Worm (Caenorhabditis elegans) whole organism, young adult: ENCODE data around the gene twk-3.

Experiments used
- B0035.1 ChIP-seq: sonication (generic microtip); optimal IDR thresholded peaks from 2 replicates; lab custom pipeline; 2016; ENCODE audit warnings: missing genetic modification characterization, mild to moderate bottlenecking, missing compliant biosample characterization, missing genotype, missing genetic modification reagents
- Y79H2A.3 ChIP-seq: fragments of 200-800 bp; sonication (Bioruptor generic); conservative IDR thresholded peaks from 2 replicates; pipeline ENCODE4 v1.3.6; 2022; ENCODE audit warnings: missing genetic modification reagents, missing genetic modification characterization, missing compliant biosample characterization
- ZK185.1 ChIP-seq: sonication (generic microtip); optimal IDR thresholded peaks from 2 replicates; lab custom pipeline; 2016; ENCODE audit warnings: mild to moderate bottlenecking, missing genetic modification characterization, missing compliant biosample characterization; ENCODE audit not compliant: poor library complexity, severe bottlenecking
- ama-1 ChIP-seq, 3 experiments: fragments of 150-350 bp in 1 of 3; sonication (generic microtip) in 2 of 3; optimal IDR thresholded peaks; 2 replicates each; lab custom pipeline; 2014 to 2018; ENCODE audit warnings: missing biosample characterization in 2 of 3, missing genetic modification characterization in 2 of 3, missing genetic modification reagents in 2 of 3
- dpff-1 ChIP-seq: sonication (generic microtip); optimal IDR thresholded peaks from 2 replicates; lab custom pipeline; 2017; ENCODE audit warnings: mild to moderate bottlenecking, missing genetic modification characterization, missing compliant biosample characterization
- fkh-3 ChIP-seq: sonication (generic microtip); optimal IDR thresholded peaks from 2 replicates; lab custom pipeline; 2016; ENCODE audit warnings: mild to moderate bottlenecking, missing genetic modification characterization, missing compliant biosample characterization
- hrde-1 ChIP-seq: sonication (generic microtip); optimal IDR thresholded peaks from 2 replicates; lab custom pipeline; 2016; ENCODE audit warnings: missing genetic modification characterization, mild to moderate bottlenecking, missing compliant biosample characterization, moderate library complexity, missing genotype, missing genetic modification reagents, borderline replicate concordance
- lir-1 ChIP-seq: fragments of 200-800 bp; sonication (Bioruptor generic); conservative IDR thresholded peaks from 2 replicates; pipeline ENCODE4 v1.3.6; 2022; ENCODE audit warnings: missing genetic modification reagents, missing genetic modification characterization, missing compliant biosample characterization
- madf-6 ChIP-seq: fragments of 200-800 bp; sonication (Bioruptor generic); IDR thresholded peaks from 2 replicates; pipeline ENCODE4 v1.3.6; 2022; ENCODE audit warnings: missing genetic modification reagents, missing genetic modification characterization, missing compliant biosample characterization
- nfyb-1 ChIP-seq: fragments of 200-800 bp; sonication (Bioruptor generic); IDR thresholded peaks from 2 replicates; pipeline ENCODE4 v1.3.6; 2022; ENCODE audit warnings: missing genetic modification reagents, missing genetic modification characterization, missing compliant biosample characterization
- nhr-90 ChIP-seq: sonication (generic microtip); optimal IDR thresholded peaks from 2 replicates; lab custom pipeline; 2016; ENCODE audit warnings: missing genotype, mild to moderate bottlenecking, missing genetic modification characterization, missing compliant biosample characterization
- pbrm-1 ChIP-seq: fragments of 200-800 bp; sonication (Bioruptor generic); IDR thresholded peaks from 2 replicates; pipeline ENCODE4 v1.3.6; 2022; ENCODE audit warnings: missing genetic modification reagents, missing genetic modification characterization, missing compliant biosample characterization
- unc-62 ChIP-seq: fragments of 150-350 bp; optimal IDR thresholded peaks from 2 replicates; lab custom pipeline; 2014; ENCODE audit warnings: missing biosample characterization, missing genetic modification reagents, missing genetic modification characterization
- ztf-26 ChIP-seq: sonication (generic microtip); optimal IDR thresholded peaks from 2 replicates; lab custom pipeline; 2017; ENCODE audit warnings: missing genetic modification characterization, missing compliant biosample characterization

DNA sequence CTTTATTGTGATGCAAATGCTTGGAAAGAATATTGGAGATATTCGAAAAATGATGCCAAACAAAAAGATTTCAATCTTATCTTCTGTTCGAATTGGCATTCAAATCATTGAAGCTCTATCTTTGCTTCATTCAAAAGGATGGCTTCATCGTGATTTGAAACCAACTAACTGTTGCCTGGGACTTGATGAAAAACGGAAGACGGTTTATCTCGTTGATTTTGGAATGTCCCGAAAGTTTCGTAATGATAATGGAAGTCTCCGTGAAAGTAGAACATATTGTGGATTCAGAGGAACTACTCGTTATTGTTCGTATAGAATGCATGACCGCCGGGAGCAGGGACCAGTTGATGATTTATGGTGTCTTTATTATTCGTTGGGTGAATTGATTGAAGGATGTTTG is 38.4 kb downstream of the twk-3 start:
- no peak for TF ChIP-seq unc-62 (GFP tag; lab: Kevin White, UChicago)
- no peak for TF ChIP-seq ZK185.1 (tag; lab: Kevin White, UChicago)
- no peak for TF ChIP-seq ama-1 (optimal IDR thresholded peaks at IDR 0.05; lab: Kevin White, UChicago)
- TF ChIP-seq ama-1 (GFP tag; optimal IDR thresholded peaks at IDR 0.05; lab: Kevin White, UChicago): no peak
- TF ChIP-seq pbrm-1 (GFP tag; lab: Robert Waterston, UW): no peak
- no peak for TF ChIP-seq fkh-3 (tag; lab: Kevin White, UChicago)
- TF ChIP-seq madf-6: no peak
- no peak for TF ChIP-seq hrde-1 (tag; lab: Kevin White, UChicago)
- TF ChIP-seq nfyb-1 (GFP tag; lab: Robert Waterston, UW): no peak
- TF ChIP-seq Y79H2A.3 (GFP tag; lab: Robert Waterston, UW): no peak
- TF ChIP-seq B0035.1 (tag; lab: Kevin White, UChicago): no peak
- TF ChIP-seq lir-1 (GFP tag; lab: Robert Waterston, UW): no peak
- TF ChIP-seq ztf-26 (tag; lab: Kevin White, UChicago): no peak
- no peak for TF ChIP-seq nhr-90 (tag; lab: Kevin White, UChicago)
- TF ChIP-seq dpff-1 (tag; lab: Kevin White, UChicago): no peak
